Worm (Caenorhabditis elegans) whole organism, L3 larva: Measurements from ENCODE around the gene C01G10.14.

Experiments
- ceh-16 ChIP-seq: sonication (generic microtip); optimal IDR thresholded peaks from 2 replicates; lab custom pipeline; 2017; ENCODE audit warnings: missing biosample characterization, missing genetic modification characterization
- ceh-9 ChIP-seq: sonication (generic microtip); optimal IDR thresholded peaks from 2 replicates; lab custom pipeline; 2018; ENCODE audit warnings: missing biosample characterization, missing genetic modification characterization
- egl-27 ChIP-seq: sonication (generic microtip); optimal IDR thresholded peaks from 4 replicates; lab custom pipeline; 2017; ENCODE audit warnings: missing biosample characterization, missing genetic modification reagents, missing genetic modification characterization
- skn-1 ChIP-seq: fragments of 150-350 bp; optimal IDR thresholded peaks from 2 replicates; lab custom pipeline; 2014; ENCODE audit warnings: missing biosample characterization, missing genetic modification characterization

ce11 chrV:15143798-15144197, 38.1 kb upstream of the C01G10.14 start, which contains the start of gene K08F9.4:
- TF ChIP-seq skn-1 (tag; lab: Kevin White, UChicago) (no peak), ceh-16 (tag; lab: Kevin White, UChicago) (no peak), egl-27 (no peak), ceh-9 (tag; lab: Kevin White, UChicago) (no peak)
